Worm (Caenorhabditis elegans) whole organism, young adult: ENCODE results near the gene C03G6.21.

ENCODE experiments used
- B0261.1 ChIP-seq: sonication (generic microtip); optimal IDR thresholded peaks from 2 replicates; lab custom pipeline; 2016; ENCODE audit warnings: mild to moderate bottlenecking, missing genetic modification characterization, moderate library complexity, missing compliant biosample characterization
- C06A6.2 ChIP-seq: fragments of 200-800 bp; sonication (Bioruptor generic); conservative IDR thresholded peaks from 2 replicates; pipeline ENCODE4 v1.3.6; 2022; ENCODE audit warnings: missing genetic modification characterization, missing compliant biosample characterization
- D2030.7 ChIP-seq: fragments of 200-800 bp; sonication (Bioruptor generic); IDR thresholded peaks from 2 replicates; pipeline ENCODE4 v1.3.6; 2022; ENCODE audit warnings: missing genetic modification reagents, missing genetic modification characterization, missing compliant biosample characterization
- F10E7.11 ChIP-seq: sonication (generic microtip); optimal IDR thresholded peaks from 2 replicates; lab custom pipeline; 2017; ENCODE audit warnings: mild to moderate bottlenecking, missing genetic modification characterization, moderate library complexity, missing compliant biosample characterization
- F23B12.7 ChIP-seq: sonication (generic microtip); optimal IDR thresholded peaks from 2 replicates; lab custom pipeline; 2017; ENCODE audit warnings: missing genetic modification characterization, mild to moderate bottlenecking, missing compliant biosample characterization, antibody characterized with exemption, moderate library complexity; ENCODE audit not compliant: insufficient read depth
- F39B2.1 ChIP-seq: fragments of 200-800 bp; sonication (Bioruptor generic); IDR thresholded peaks from 2 replicates; pipeline ENCODE4 v1.3.6; 2022; ENCODE audit warnings: missing genetic modification reagents, missing genetic modification characterization, missing compliant biosample characterization
- K11D2.4 ChIP-seq: fragments of 200-800 bp; sonication (Bioruptor generic); IDR thresholded peaks from 2 replicates; pipeline ENCODE4 v1.3.6; 2022; ENCODE audit warnings: missing genetic modification reagents, missing genetic modification characterization, missing compliant biosample characterization
- Y53G8AR.9 ChIP-seq: fragments of 200-800 bp; sonication (Bioruptor generic); conservative IDR thresholded peaks from 2 replicates; pipeline ENCODE4 v1.3.6; 2022; ENCODE audit warnings: missing genetic modification reagents, missing genetic modification characterization, missing compliant biosample characterization
- Y79H2A.3 ChIP-seq: fragments of 200-800 bp; sonication (Bioruptor generic); conservative IDR thresholded peaks from 2 replicates; pipeline ENCODE4 v1.3.6; 2022; ENCODE audit warnings: missing genetic modification reagents, missing genetic modification characterization, missing compliant biosample characterization
- attf-6 ChIP-seq: fragments of 200-800 bp; sonication (Bioruptor generic); IDR thresholded peaks from 2 replicates; pipeline ENCODE4 v1.3.6; 2022; ENCODE audit warnings: missing genetic modification reagents, missing genetic modification characterization, missing compliant biosample characterization
- bed-1 ChIP-seq: fragments of 200-800 bp; sonication (Bioruptor generic); IDR thresholded peaks from 2 replicates; pipeline ENCODE4 v1.3.6; 2022; ENCODE audit warnings: missing genetic modification reagents, missing genetic modification characterization, missing compliant biosample characterization
- ceh-40 ChIP-seq: fragments of 200-800 bp; sonication (Bioruptor generic); IDR thresholded peaks from 2 replicates; pipeline ENCODE4 v1.3.6; 2022; ENCODE audit warnings: missing genetic modification characterization, missing compliant biosample characterization
- ceh-58 ChIP-seq: fragments of 200-800 bp; sonication (Bioruptor generic); IDR thresholded peaks from 2 replicates; pipeline ENCODE4 v1.3.6; 2022; ENCODE audit warnings: missing genetic modification characterization, missing compliant biosample characterization
- ceh-79 ChIP-seq: sonication (generic microtip); optimal IDR thresholded peaks from 2 replicates; lab custom pipeline; 2017; ENCODE audit warnings: mild to moderate bottlenecking, missing genetic modification characterization, missing compliant biosample characterization
- die-1 ChIP-seq: sonication (generic microtip); optimal IDR thresholded peaks from 2 replicates; lab custom pipeline; 2016; ENCODE audit warnings: missing genotype, mild to moderate bottlenecking, missing genetic modification characterization, missing compliant biosample characterization
- dox-1 ChIP-seq: fragments of 200-800 bp; sonication (Bioruptor generic); IDR thresholded peaks from 2 replicates; pipeline ENCODE4 v1.3.6; 2022; ENCODE audit warnings: missing genetic modification reagents, missing genetic modification characterization, missing compliant biosample characterization
- egrh-3 ChIP-seq: fragments of 200-800 bp; sonication (Bioruptor generic); IDR thresholded peaks from 2 replicates; pipeline ENCODE4 v1.3.6; 2022; ENCODE audit warnings: missing genetic modification reagents, missing genetic modification characterization, missing compliant biosample characterization
- hmg-1.2 ChIP-seq: fragments of 200-800 bp; sonication (Bioruptor generic); IDR thresholded peaks from 2 replicates; pipeline ENCODE4 v1.3.6; 2022; ENCODE audit warnings: missing genetic modification reagents, missing genetic modification characterization, missing compliant biosample characterization
- hmg-20 ChIP-seq: fragments of 200-800 bp; sonication (Bioruptor generic); IDR thresholded peaks from 2 replicates; pipeline ENCODE4 v1.3.6; 2022; ENCODE audit warnings: missing genetic modification reagents, missing genetic modification characterization, missing compliant biosample characterization
- hrde-1 ChIP-seq: sonication (generic microtip); optimal IDR thresholded peaks from 2 replicates; lab custom pipeline; 2016; ENCODE audit warnings: missing genetic modification characterization, mild to moderate bottlenecking, missing compliant biosample characterization, moderate library complexity, missing genotype, missing genetic modification reagents, borderline replicate concordance
- let-607 ChIP-seq, 2 experiments: fragments of 200-800 bp in 1 of 2; sonication (Bioruptor generic) in 1 of 2; sonication (generic microtip) in 1 of 2; optimal IDR thresholded peaks; 2 replicates each; lab custom pipeline; 2016 to 2018; ENCODE audit warnings: mild to moderate bottlenecking in 2 of 2, missing compliant biosample characterization in 2 of 2, missing genetic modification characterization in 2 of 2, moderate library complexity in 2 of 2, missing genotype in 1 of 2
- lin-54 ChIP-seq: fragments of 200-800 bp; sonication (Bioruptor generic); optimal IDR thresholded peaks from 2 replicates; lab custom pipeline; 2018; ENCODE audit warnings: mild to moderate bottlenecking, missing genetic modification characterization, missing compliant biosample characterization
- madf-8 ChIP-seq: fragments of 200-800 bp; sonication (Bioruptor generic); conservative IDR thresholded peaks from 2 replicates; pipeline ENCODE4 v1.3.6; 2022; ENCODE audit warnings: missing genetic modification reagents, missing genetic modification characterization, missing compliant biosample characterization
- nfya-2 ChIP-seq: fragments of 200-800 bp; sonication (Bioruptor generic); IDR thresholded peaks from 2 replicates; pipeline ENCODE4 v1.3.6; 2022; ENCODE audit warnings: missing genetic modification reagents, missing genetic modification characterization, missing compliant biosample characterization
- nfyb-1 ChIP-seq: fragments of 200-800 bp; sonication (Bioruptor generic); IDR thresholded peaks from 2 replicates; pipeline ENCODE4 v1.3.6; 2022; ENCODE audit warnings: missing genetic modification reagents, missing genetic modification characterization, missing compliant biosample characterization
- nhr-120 ChIP-seq: fragments of 200-800 bp; sonication (Bioruptor generic); IDR thresholded peaks from 2 replicates; pipeline ENCODE4 v1.3.6; 2022; ENCODE audit warnings: missing genetic modification characterization, missing compliant biosample characterization
- nhr-27 ChIP-seq: fragments of 200-800 bp; sonication (Bioruptor generic); optimal IDR thresholded peaks from 2 replicates; lab custom pipeline; 2018; ENCODE audit warnings: mild to moderate bottlenecking, missing genetic modification characterization, moderate library complexity, missing compliant biosample characterization
- pbrm-1 ChIP-seq: fragments of 200-800 bp; sonication (Bioruptor generic); IDR thresholded peaks from 2 replicates; pipeline ENCODE4 v1.3.6; 2022; ENCODE audit warnings: missing genetic modification reagents, missing genetic modification characterization, missing compliant biosample characterization
- rcor-1 ChIP-seq: fragments of 200-800 bp; sonication (Bioruptor generic); IDR thresholded peaks from 2 replicates; pipeline ENCODE4 v1.3.6; 2022; ENCODE audit warnings: missing genetic modification reagents, missing genetic modification characterization, missing compliant biosample characterization
- repo-1 ChIP-seq: sonication (generic microtip); optimal IDR thresholded peaks from 2 replicates; lab custom pipeline; 2017; ENCODE audit warnings: mild to moderate bottlenecking, missing genetic modification characterization, missing compliant biosample characterization
- rpc-1 ChIP-seq, 2 experiments: fragments of 150-350 bp in 1 of 2; sonication (generic microtip) in 1 of 2; optimal IDR thresholded peaks; 2 replicates each; lab custom pipeline; 2014 to 2018; ENCODE audit warnings: missing biosample characterization in 1 of 2, missing genetic modification characterization in 1 of 2, missing genetic modification reagents in 1 of 2, missing genotype in 1 of 2
- sdz-38 ChIP-seq: sonication (generic microtip); optimal IDR thresholded peaks from 2 replicates; lab custom pipeline; 2016; ENCODE audit warnings: missing genotype, missing genetic modification characterization, missing compliant biosample characterization
- tbx-9 ChIP-seq: sonication (generic microtip); optimal IDR thresholded peaks from 2 replicates; lab custom pipeline; 2016; ENCODE audit warnings: borderline replicate concordance, missing genetic modification characterization, inconsistent platforms, missing compliant biosample characterization
- unc-62 ChIP-seq: fragments of 150-350 bp; optimal IDR thresholded peaks from 2 replicates; lab custom pipeline; 2014; ENCODE audit warnings: missing biosample characterization, missing genetic modification reagents, missing genetic modification characterization
- ztf-25 ChIP-seq: fragments of 200-800 bp; sonication (Bioruptor generic); IDR thresholded peaks from 2 replicates; pipeline ENCODE4 v1.3.6; 2022; ENCODE audit warnings: missing genetic modification reagents, missing genetic modification characterization, missing compliant biosample characterization

C03G6.21 gene

DNA sequence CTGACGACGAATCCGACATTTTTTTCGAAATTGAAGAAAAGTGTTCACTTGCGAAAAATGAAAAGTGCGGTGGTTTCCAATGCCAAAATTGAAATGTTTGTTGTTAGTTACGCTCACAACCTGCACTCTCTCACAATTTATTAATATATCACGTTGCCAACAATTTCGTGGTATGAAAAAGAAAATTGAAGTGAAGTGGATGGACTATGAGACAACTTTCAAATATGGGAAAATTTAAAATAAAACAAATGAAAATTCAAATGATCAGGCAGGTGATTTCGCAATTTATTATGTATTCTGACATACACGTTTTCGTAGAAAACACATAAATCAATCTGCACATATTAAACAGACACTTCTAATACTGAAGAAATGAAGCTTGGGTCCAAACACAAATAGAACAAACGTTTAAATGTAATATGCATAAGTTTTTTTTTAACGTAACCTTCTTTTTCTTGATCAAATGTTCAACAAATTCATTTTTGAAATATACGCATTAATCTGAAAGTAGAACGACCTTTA, 29.5 kb upstream of the C03G6.21 start, which contains the start of gene srp-6:
srp-6 (minus strand) TSS at position 51 of the 522 bp plus-strand sequence.
- no peak for TF ChIP-seq Y53G8AR.9 (GFP tag; lab: Robert Waterston, UW)
- no peak for TF ChIP-seq pbrm-1
- TF ChIP-seq C06A6.2 (GFP tag; lab: Robert Waterston, UW) = no peak
- TF ChIP-seq rcor-1 (GFP tag; lab: Robert Waterston, UW) = no peak
- TF ChIP-seq repo-1 = no peak
- no peak for TF ChIP-seq hmg-1.2
- TF ChIP-seq D2030.7 (GFP tag; lab: Robert Waterston, UW) = no peak
- TF ChIP-seq ztf-25 (GFP tag; lab: Robert Waterston, UW) = no peak
- no peak for TF ChIP-seq madf-8 (GFP tag; lab: Robert Waterston, UW)
- no peak for TF ChIP-seq nhr-27 (tag; lab: Kevin White, UChicago)
- TF ChIP-seq lin-54 (GFP tag; lab: Kevin White, UChicago) = no peak
- no peak for TF ChIP-seq hmg-20 (GFP tag; lab: Robert Waterston, UW)
- no peak for TF ChIP-seq unc-62 (GFP tag; lab: Kevin White, UChicago)
- no peak for TF ChIP-seq die-1 (tag; lab: Kevin White, UChicago)
- TF ChIP-seq B0261.1 (tag; lab: Kevin White, UChicago) = no peak
- no peak for TF ChIP-seq nfya-2 (GFP tag; lab: Robert Waterston, UW)
- no peak for TF ChIP-seq F39B2.1 (GFP tag; lab: Robert Waterston, UW)
- TF ChIP-seq, all 124 proteins: peak for 0

- TF ChIP-seq ceh-40 (GFP tag; lab: Robert Waterston, UW) (no peak), hrde-1 (tag; lab: Kevin White, UChicago) (no peak), nfyb-1 (no peak), K11D2.4 (GFP tag; lab: Robert Waterston, UW) (no peak), ceh-79 (tag; lab: Kevin White, UChicago) (no peak), sdz-38 (tag; lab: Kevin White, UChicago) (no peak), let-607 (tag; optimal IDR thresholded peaks at IDR 0.05; lab: Kevin White, UChicago) (no peak), bed-1 (GFP tag; lab: Robert Waterston, UW) (no peak), F23B12.7 (tag; lab: Kevin White, UChicago) (no peak), attf-6 (no peak)
These were observed 24.4 kb upstream of the C03G6.21 start, which contains the start of gene C03G6.17 for ce11 chrV:7381008-7381407. TSS of gene C03G6.17 (minus strand) at chrV:7381108.

DNA sequence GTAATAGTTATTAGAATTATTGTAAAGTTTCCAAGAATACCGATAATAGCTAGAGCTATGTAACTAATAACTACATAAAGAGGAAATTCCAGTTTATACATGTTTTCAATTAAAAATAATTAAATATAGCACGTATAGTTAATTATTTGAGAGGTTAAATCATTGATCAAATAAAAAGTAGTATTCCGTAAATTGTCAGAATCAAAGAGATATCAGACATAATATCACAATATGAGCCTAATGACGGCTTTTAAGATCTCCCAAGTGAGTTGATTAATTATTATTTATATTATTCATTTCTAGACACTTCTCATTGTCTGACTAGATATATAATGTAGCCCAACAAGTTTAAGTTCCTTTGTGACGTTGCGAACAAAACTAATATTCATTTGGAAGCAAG, 22.8 kb upstream of the C03G6.21 start, which contains the start of gene srsx-24:
srsx-24 (minus strand) TSS at position 101 of the 400 bp plus-strand sequence.
- TF ChIP-seq F23B12.7 (tag; lab: Kevin White, UChicago) (no peak), tbx-9 (tag; lab: Kevin White, UChicago) (no peak), F10E7.11 (tag; lab: Kevin White, UChicago) (no peak), dox-1 (GFP tag; lab: Robert Waterston, UW) (no peak), nhr-120 (no peak), rpc-1 (optimal IDR thresholded peaks at IDR 0.05; lab: Kevin White, UChicago) (no peak), rpc-1 (tag; optimal IDR thresholded peaks at IDR 0.05; lab: Kevin White, UChicago) (no peak), Y79H2A.3 (GFP tag; lab: Robert Waterston, UW) (no peak), ceh-58 (GFP tag; lab: Robert Waterston, UW) (no peak), egrh-3 (GFP tag; lab: Robert Waterston, UW) (no peak), sdz-38 (tag; lab: Kevin White, UChicago) (no peak)
